Worm (Caenorhabditis elegans): ENCODE data around the gene F57B9.8.

The F57B9.8 gene

ce11 chrIII:6904468-6904867, 30.7 kb downstream of the F57B9.8 start:
- TF ChIP-seq F49E8.2 (tag; optimal IDR thresholded peaks at IDR 0.05; ENCODE audit: borderline replicate concordance) (no peak), dmd-6 (GFP tag; IDR thresholded peaks at IDR 0.05) (peak; percentile 13; the same call in 1 of the 2 replicates)

ce11 chrIII:6903056-6903977, 31.8 kb downstream of the F57B9.8 start, which contains the start of the genes brc-2 and T07E3.3:
Gene brc-2 (minus strand): TSS chrIII:6903106.
Gene T07E3.3 (plus strand): TSS chrIII:6903877.
- TF ChIP-seq lsy-2 (tag; optimal IDR thresholded peaks at IDR 0.05) (peak in 1 of 2 experiments; percentile 37), pqm-1 (tag; optimal IDR thresholded peaks at IDR 0.05) (peak; percentile 17), lin-38 (GFP tag; IDR thresholded peaks at IDR 0.05) (peak; percentile 61), saeg-2 (GFP tag; IDR thresholded peaks at IDR 0.05) (no peak), aha-1 (tag) (peak; percentile 74), dmd-6 (GFP tag; IDR thresholded peaks at IDR 0.05) (peak; percentile 40; the same call in 1 of the 2 replicates)

- no peak for TF ChIP-seq skn-1 (tag; optimal IDR thresholded peaks at IDR 0.05)
- TF ChIP-seq zag-1 (tag; optimal IDR thresholded peaks at IDR 0.05), result no peak
- TF ChIP-seq mep-1 (tag; optimal IDR thresholded peaks at IDR 0.05), result peak; percentile 66
- TF ChIP-seq Y48G9A.11 (GFP tag; IDR thresholded peaks at IDR 0.05), result no peak
- TF ChIP-seq daf-16 (GFP tag; optimal IDR thresholded peaks at IDR 0.05), result peak in 1 of 2 experiments; percentile 51
- TF ChIP-seq daf-16 (tag; optimal IDR thresholded peaks at IDR 0.05), result no peak
- TF ChIP-seq nhr-41 (GFP tag; IDR thresholded peaks at IDR 0.05), result no peak
- peak; percentile 31 for TF ChIP-seq T20F7.1 (GFP tag; optimal IDR thresholded peaks at IDR 0.05)
- no peak for TF ChIP-seq madf-5 (GFP tag; IDR thresholded peaks at IDR 0.05)
- no peak for TF ChIP-seq lsy-2 (tag; optimal IDR thresholded peaks at IDR 0.05)
- peak; percentile 45 for TF ChIP-seq lin-38 (GFP tag; IDR thresholded peaks at IDR 0.05)
- TF ChIP-seq daf-8 (GFP tag; IDR thresholded peaks at IDR 0.05), result no peak
- TF ChIP-seq nhr-25 (tag; optimal IDR thresholded peaks at IDR 0.05; ENCODE audit: borderline replicate concordance, insufficient read depth), result no peak
- TF ChIP-seq F26F4.8 (GFP tag; conservative IDR thresholded peaks at IDR 0.05), result no peak
- TF ChIP-seq spr-3 (GFP tag; optimal IDR thresholded peaks at IDR 0.05), result no peak
- peak; percentile 22 for TF ChIP-seq zip-2 (tag; optimal IDR thresholded peaks at IDR 0.05)
- TF ChIP-seq Y5F2A.4 (GFP tag; optimal IDR thresholded peaks at IDR 0.05), result no peak
- no peak for TF ChIP-seq ctbp-1 (GFP tag; IDR thresholded peaks at IDR 0.05)
- no peak for TF ChIP-seq ztf-7 (tag; optimal IDR thresholded peaks at IDR 0.05)
- TF ChIP-seq ceh-62 (tag; optimal IDR thresholded peaks at IDR 0.05), result no peak
- TF ChIP-seq hlh-11 (tag; optimal IDR thresholded peaks at IDR 0.05), result no peak
- TF ChIP-seq T26A8.4 (GFP tag; IDR thresholded peaks at IDR 0.05), result peak; percentile 55; the same call in 1 of the 2 replicates
- no peak for TF ChIP-seq lin-1 (GFP tag; IDR thresholded peaks at IDR 0.05)
- no peak for TF ChIP-seq nhr-6 (tag; optimal IDR thresholded peaks at IDR 0.05)
- TF ChIP-seq ceh-44 (GFP tag; IDR thresholded peaks at IDR 0.05), result no peak
- peak; percentile 55; the same call in 1 of the 2 replicates for TF ChIP-seq arid-1 (GFP tag; conservative IDR thresholded peaks at IDR 0.05)
- TF ChIP-seq aha-1 (tag), result peak; percentile 4
- TF ChIP-seq dmd-8 (GFP tag; IDR thresholded peaks at IDR 0.05), result no peak
- TF ChIP-seq unc-62 (GFP tag; optimal IDR thresholded peaks at IDR 0.05 in 1 of 2), result no peak
- TF ChIP-seq unc-62 (tag; optimal IDR thresholded peaks at IDR 0.05), result no peak
- TF ChIP-seq nhr-76 (tag; optimal IDR thresholded peaks at IDR 0.05), result no peak
- no peak for TF ChIP-seq pqm-1 (tag; optimal IDR thresholded peaks at IDR 0.05)
- TF ChIP-seq madf-9 (GFP tag; conservative IDR thresholded peaks at IDR 0.05), result no peak
- no peak for TF ChIP-seq pha-4 (GFP tag; IDR thresholded peaks at IDR 0.05)
- TF ChIP-seq pha-4 (tag; optimal IDR thresholded peaks at IDR 0.05), result no peak
- peak; percentile 59 for TF ChIP-seq php-3 (GFP tag; IDR thresholded peaks at IDR 0.05)
- no peak for TF ChIP-seq mxl-2 (GFP tag; conservative IDR thresholded peaks at IDR 0.05)
- TF ChIP-seq ama-1 (optimal IDR thresholded peaks at IDR 0.05), result no peak
- no peak for TF ChIP-seq fkh-10 (GFP tag; optimal IDR thresholded peaks at IDR 0.05)
- TF ChIP-seq dmd-9 (GFP tag; IDR thresholded peaks at IDR 0.05), result no peak
- TF ChIP-seq nhr-237 (tag; optimal IDR thresholded peaks at IDR 0.05), result no peak
- no peak for TF ChIP-seq ZK546.5 (tag; optimal IDR thresholded peaks at IDR 0.05)
- TF ChIP-seq nhr-48 (tag; optimal IDR thresholded peaks at IDR 0.05), result no peak
These were observed 34.5 kb downstream of the F57B9.8 start for ce11 chrIII:6900609-6901008.

Data from whole organism, L4 larva.